Worm (Caenorhabditis elegans) whole organism, L1 larva: ENCODE data around the gene sre-37.

Experiments used
- ceh-8 ChIP-seq: fragments of 200-800 bp; sonication (Bioruptor generic); optimal IDR thresholded peaks from 2 replicates; lab custom pipeline; 2018; ENCODE audit warnings: mild to moderate bottlenecking, missing genetic modification characterization, moderate library complexity, missing compliant biosample characterization
- ceh-82 ChIP-seq, 3 experiments: fragments of 150-350 bp in 1 of 3; sonication (generic microtip) in 2 of 3; optimal IDR thresholded peaks; 2 replicates each; lab custom pipeline; 2014 to 2017; ENCODE audit warnings: missing biosample characterization in 3 of 3, missing genetic modification characterization in 3 of 3
- lin-13 ChIP-seq: fragments of 150-350 bp; optimal IDR thresholded peaks from 2 replicates; lab custom pipeline; 2014; ENCODE audit warnings: missing biosample characterization, missing genetic modification reagents, missing genetic modification characterization
- mep-1 ChIP-seq: fragments of 150-350 bp; optimal IDR thresholded peaks from 2 replicates; lab custom pipeline; 2014; ENCODE audit warnings: missing biosample characterization, missing genetic modification characterization
- tbx-2 ChIP-seq: sonication (generic microtip); optimal IDR thresholded peaks from 2 replicates; lab custom pipeline; 2016; ENCODE audit warnings: missing genetic modification characterization, missing compliant biosample characterization
- unc-62 ChIP-seq: fragments of 150-350 bp; optimal IDR thresholded peaks from 2 replicates; lab custom pipeline; 2014; ENCODE audit warnings: missing biosample characterization, missing genetic modification reagents, missing genetic modification characterization

DNA sequence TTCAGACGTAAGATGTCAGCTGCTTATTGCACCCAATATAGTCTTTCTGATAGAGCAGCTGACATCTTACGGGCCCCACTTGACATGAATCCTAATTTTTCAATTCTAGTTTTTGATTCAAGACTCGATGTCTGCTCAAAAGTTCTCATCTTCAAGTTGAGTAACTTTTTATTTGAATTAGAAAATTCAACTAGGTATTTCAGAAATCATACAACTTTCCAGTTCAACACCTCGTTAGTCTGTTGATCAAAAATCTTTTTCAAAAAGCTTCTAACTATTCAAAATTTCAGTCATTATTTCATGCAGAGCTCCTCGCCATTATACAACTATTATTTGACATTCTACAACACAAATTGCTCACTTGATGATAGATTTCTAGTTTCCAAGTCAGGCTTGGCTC lies 46.2 kb downstream of the sre-37 start, which contains the start of gene srh-73:
- TF ChIP-seq mep-1 (tag; lab: Kevin White, UChicago) (no peak), ceh-8 (GFP tag; lab: Kevin White, UChicago) (no peak), lin-13 (no peak), ceh-82 (tag; optimal IDR thresholded peaks at IDR 0.05; lab: Kevin White, UChicago) (no peak), tbx-2 (no peak), unc-62 (no peak)
